Worm (Caenorhabditis elegans): Measurements from ENCODE around the gene srh-62.

Gene srh-62

DNA sequence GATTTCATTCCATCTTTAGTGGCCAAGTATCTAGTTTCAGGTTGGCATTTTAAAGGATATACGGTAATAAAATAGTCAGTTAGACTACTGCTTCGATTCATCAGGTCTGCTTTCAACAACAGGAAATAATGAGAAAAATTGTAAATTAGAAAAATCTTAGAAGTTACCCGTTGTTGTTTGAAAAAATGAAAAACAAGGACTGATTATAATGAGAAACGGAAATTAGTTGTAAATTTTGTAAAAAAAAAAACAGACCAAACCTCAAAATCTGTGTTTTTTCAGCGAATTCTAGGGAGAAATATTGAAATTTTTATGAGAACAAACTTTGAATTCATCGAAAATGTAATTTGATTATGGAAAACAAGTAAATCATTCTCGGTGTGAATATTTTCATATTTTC lies at the start of gene srh-62:
srh-62 (minus strand) TSS at position 101 of the 400 bp plus-strand sequence.
- TF ChIP-seq ceh-45 (GFP tag; IDR thresholded peaks at IDR 0.05) (no peak), pqm-1 (tag; optimal IDR thresholded peaks at IDR 0.05) (no peak), hlh-6 (tag; optimal IDR thresholded peaks at IDR 0.05) (no peak), F13H6.1 (tag; optimal IDR thresholded peaks at IDR 0.05) (no peak), lin-11 (tag; optimal IDR thresholded peaks at IDR 0.05) (no peak), ahr-1 (tag; optimal IDR thresholded peaks at IDR 0.05) (no peak), dmd-4 (tag; optimal IDR thresholded peaks at IDR 0.05; ENCODE audit: borderline replicate concordance) (no peak), ceh-31 (tag; optimal IDR thresholded peaks at IDR 0.05) (no peak), ceh-14 (tag; optimal IDR thresholded peaks at IDR 0.05) (no peak), ceh-48 (tag; optimal IDR thresholded peaks at IDR 0.05) (no peak), tbx-7 (tag; optimal IDR thresholded peaks at IDR 0.05) (no peak), lim-6 (tag; optimal IDR thresholded peaks at IDR 0.05) (no peak), dve-1 (tag; optimal IDR thresholded peaks at IDR 0.05) (no peak), madf-2 (tag; optimal IDR thresholded peaks at IDR 0.05) (no peak), ztf-16 (tag; optimal IDR thresholded peaks at IDR 0.05) (no peak), zip-5 (tag; optimal IDR thresholded peaks at IDR 0.05) (no peak), unc-42 (tag; optimal IDR thresholded peaks at IDR 0.05) (no peak), ceh-9 (tag; optimal IDR thresholded peaks at IDR 0.05) (no peak), ttx-3 (tag; optimal IDR thresholded peaks at IDR 0.05) (no peak), ceh-30 (tag; optimal IDR thresholded peaks at IDR 0.05) (no peak)

DNA sequence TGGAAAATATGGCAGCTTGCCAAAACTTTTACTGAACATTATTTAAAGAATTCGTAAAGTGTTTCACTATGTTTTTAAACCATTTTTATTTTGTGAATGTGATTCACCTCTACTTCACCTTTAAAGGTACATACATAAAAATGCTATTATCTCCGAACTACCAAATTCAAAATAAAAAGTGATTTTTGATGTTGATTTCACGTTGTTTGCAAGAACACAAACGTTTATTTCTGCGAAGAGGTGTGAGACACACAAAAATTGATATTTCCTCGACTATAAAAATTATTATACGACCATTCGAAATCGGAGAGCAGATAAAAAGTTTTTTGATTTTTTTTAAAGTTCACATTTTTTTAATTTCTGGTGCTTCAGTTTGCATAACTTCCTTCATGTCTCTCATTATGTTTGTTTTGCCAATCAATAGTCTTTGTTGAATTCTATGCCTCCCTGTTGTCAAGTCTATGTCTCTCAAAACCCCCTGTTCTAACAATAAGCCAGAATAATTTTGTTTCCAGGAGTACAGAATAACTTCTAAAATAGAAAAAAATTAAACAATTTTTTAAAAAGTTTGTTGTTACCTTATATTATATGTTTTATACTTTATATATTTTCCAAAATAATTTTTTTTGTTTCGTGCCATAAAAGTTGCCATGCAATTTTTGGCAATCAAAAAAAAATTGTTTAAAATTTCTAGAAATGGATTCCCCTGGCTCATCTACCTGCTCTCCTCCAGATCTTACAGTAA lies 48.0 kb upstream of the srh-62 start, which contains the start of gene nhr-123:
nhr-123 (plus strand) TSS at position 695 of the 745 bp plus-strand sequence.
- TF ChIP-seq ceh-30 (tag; optimal IDR thresholded peaks at IDR 0.05) (no peak), che-1 (tag; optimal IDR thresholded peaks at IDR 0.05) (no peak), pqm-1 (tag; optimal IDR thresholded peaks at IDR 0.05) (no peak), ama-1 (optimal IDR thresholded peaks at IDR 0.05) (no peak), ztf-16 (tag; optimal IDR thresholded peaks at IDR 0.05) (no peak), mec-3 (tag; optimal IDR thresholded peaks at IDR 0.05; ENCODE audit: borderline replicate concordance) (no peak), hlh-15 (tag; optimal IDR thresholded peaks at IDR 0.05) (no peak), ceh-2 (tag; optimal IDR thresholded peaks at IDR 0.05) (no peak), nhr-11 (tag; optimal IDR thresholded peaks at IDR 0.05) (no peak), fax-1 (tag; optimal IDR thresholded peaks at IDR 0.05) (no peak), dve-1 (tag; optimal IDR thresholded peaks at IDR 0.05) (no peak), sdc-2 (tag; optimal IDR thresholded peaks at IDR 0.05) (no peak), ceh-19 (GFP tag; optimal IDR thresholded peaks at IDR 0.05) (no peak), npax-4 (tag; optimal IDR thresholded peaks at IDR 0.05) (no peak), K02D7.2 (tag; optimal IDR thresholded peaks at IDR 0.05) (no peak), hlh-6 (tag; optimal IDR thresholded peaks at IDR 0.05) (no peak), C08G9.2 (tag; optimal IDR thresholded peaks at IDR 0.05) (no peak), pax-1 (tag; optimal IDR thresholded peaks at IDR 0.05) (no peak), pha-4 (tag; optimal IDR thresholded peaks at IDR 0.05) (no peak), nhr-232 (tag; optimal IDR thresholded peaks at IDR 0.05) (no peak)

DNA sequence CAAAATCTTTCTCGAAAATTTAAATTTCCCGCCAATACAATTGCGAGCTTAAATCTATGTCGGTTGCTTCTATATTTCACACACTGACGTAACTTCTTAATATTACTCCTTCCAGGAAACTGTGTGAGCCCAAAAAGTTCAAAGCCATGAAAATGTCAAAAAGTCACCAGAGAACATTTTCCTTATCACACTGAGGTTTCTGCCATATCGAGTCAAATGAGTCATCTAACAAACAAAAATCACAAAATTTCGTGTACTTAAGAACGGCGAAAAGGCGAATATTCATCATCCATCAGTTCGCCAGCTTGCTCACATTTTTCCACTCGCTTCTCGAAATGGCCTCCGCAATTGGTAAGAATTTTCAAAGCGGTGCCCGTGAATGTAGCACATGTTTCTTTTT lies 46.8 kb upstream of the srh-62 start, which contains the start of gene M02H5.8:
M02H5.8 (plus strand) TSS at position 297 of the 400 bp plus-strand sequence.
- no peak for TF ChIP-seq pag-3 (tag; optimal IDR thresholded peaks at IDR 0.05; ENCODE audit: borderline replicate concordance)
- TF ChIP-seq pros-1 (tag; optimal IDR thresholded peaks at IDR 0.05) = no peak
- TF ChIP-seq sox-2 (GFP tag; IDR thresholded peaks at IDR 0.05) = no peak
- no peak for TF ChIP-seq madf-2 (tag; optimal IDR thresholded peaks at IDR 0.05)
- TF ChIP-seq ets-4 (tag; optimal IDR thresholded peaks at IDR 0.05) = no peak
- no peak for TF ChIP-seq eyg-1 (tag; optimal IDR thresholded peaks at IDR 0.05)
- no peak for TF ChIP-seq pha-4 (tag; optimal IDR thresholded peaks at IDR 0.05)
- TF ChIP-seq syd-9 (tag; optimal IDR thresholded peaks at IDR 0.05) = no peak
- TF ChIP-seq sox-4 (tag; optimal IDR thresholded peaks at IDR 0.05) = no peak
- TF ChIP-seq ceh-31 (tag; optimal IDR thresholded peaks at IDR 0.05) = no peak
- TF ChIP-seq ceh-24 (tag; optimal IDR thresholded peaks at IDR 0.05) = no peak
- TF ChIP-seq nfya-1 (tag; optimal IDR thresholded peaks at IDR 0.05) = no peak
- no peak for TF ChIP-seq ceh-48 (tag; optimal IDR thresholded peaks at IDR 0.05)
- TF ChIP-seq sdc-2 (tag; optimal IDR thresholded peaks at IDR 0.05) = no peak
- TF ChIP-seq ceh-18 (tag; optimal IDR thresholded peaks at IDR 0.05) = no peak
- TF ChIP-seq nhr-232 (tag; optimal IDR thresholded peaks at IDR 0.05) = no peak

Measured in whole organism, late embryonic.